Worm (Caenorhabditis elegans) whole organism, L1 larva: Measurements from ENCODE around the gene mtpn-1.

Experiments used
- C04F5.9 ChIP-seq: sonication (generic microtip); optimal IDR thresholded peaks from 2 replicates; lab custom pipeline; 2016; ENCODE audit warnings: missing genetic modification characterization, missing compliant biosample characterization
- C16A3.4 ChIP-seq: fragments of 150-350 bp; optimal IDR thresholded peaks from 2 replicates; lab custom pipeline; 2014; ENCODE audit warnings: missing biosample characterization, missing genetic modification characterization
- C34B4.2 ChIP-seq: sonication (generic microtip); optimal IDR thresholded peaks from 2 replicates; lab custom pipeline; 2017; ENCODE audit warnings: mild to moderate bottlenecking, missing genetic modification characterization, missing compliant biosample characterization
- Y116A8C.19 ChIP-seq: sonication (generic microtip); optimal IDR thresholded peaks from 2 replicates; lab custom pipeline; 2016; ENCODE audit warnings: missing compliant biosample characterization, missing genetic modification characterization, borderline replicate concordance
- alr-1 ChIP-seq: fragments of 200-800 bp; sonication (Bioruptor generic); optimal IDR thresholded peaks from 2 replicates; lab custom pipeline; 2018; ENCODE audit warnings: borderline replicate concordance, mild to moderate bottlenecking, missing genetic modification characterization, missing compliant biosample characterization
- aly-2 ChIP-seq: fragments of 150-350 bp; optimal IDR thresholded peaks from 2 replicates; lab custom pipeline; 2014; ENCODE audit warnings: missing biosample characterization, missing genetic modification characterization
- blmp-1 ChIP-seq: fragments of 150-350 bp; optimal IDR thresholded peaks from 2 replicates; lab custom pipeline; 2014; ENCODE audit warnings: missing biosample characterization, missing genetic modification characterization
- ceh-63 ChIP-seq: fragments of 200-800 bp; sonication (Bioruptor generic); optimal IDR thresholded peaks from 2 replicates; lab custom pipeline; 2018; ENCODE audit warnings: mild to moderate bottlenecking, missing genetic modification characterization, missing compliant biosample characterization
- ceh-88 ChIP-seq: fragments of 200-800 bp; sonication (Bioruptor generic); IDR thresholded peaks from 2 replicates; pipeline ENCODE4 v1.3.6; 2022; ENCODE audit warnings: missing genetic modification characterization, missing compliant biosample characterization
- dsc-1 ChIP-seq: sonication (generic microtip); optimal IDR thresholded peaks from 2 replicates; lab custom pipeline; 2016; ENCODE audit warnings: mild to moderate bottlenecking, missing genetic modification characterization, missing compliant biosample characterization
- efl-1 ChIP-seq, 4 experiments: fragments of 150-350 bp; optimal IDR thresholded peaks in 3 of 4; peaks in 1 of 4; 1 replicate in 1 of 4; 2 replicates in 3 of 4; lab custom pipeline; 2014; ENCODE audit warnings: missing biosample characterization in 2 of 4, missing genetic modification characterization in 2 of 4, missing genetic modification reagents in 2 of 4
- efl-3 ChIP-seq: fragments of 200-800 bp; sonication (Bioruptor generic); optimal IDR thresholded peaks from 2 replicates; lab custom pipeline; 2018; ENCODE audit warnings: mild to moderate bottlenecking, missing genetic modification characterization, missing compliant biosample characterization
- egl-13 ChIP-seq: sonication (generic microtip); optimal IDR thresholded peaks from 2 replicates; lab custom pipeline; 2016; ENCODE audit warnings: missing genotype, missing genetic modification reagents, missing genetic modification characterization, missing compliant biosample characterization
- elt-2 ChIP-seq: sonication (generic microtip); optimal IDR thresholded peaks from 2 replicates; lab custom pipeline; 2016; ENCODE audit warnings: missing genetic modification characterization, mild to moderate bottlenecking, inconsistent platforms, missing compliant biosample characterization, missing genetic modification reagents
- elt-3 ChIP-seq, 6 experiments: fragments of 150-350 bp in 1 of 6; sonication (generic microtip); optimal IDR thresholded peaks; 2 replicates each; lab custom pipeline; 2017 to 2018; ENCODE audit warnings: missing biosample characterization in 6 of 6, missing genetic modification characterization in 6 of 6, inconsistent platforms in 1 of 6
- fkh-10 ChIP-seq: sonication (generic microtip); optimal IDR thresholded peaks from 2 replicates; lab custom pipeline; 2017; ENCODE audit warnings: missing biosample characterization, missing genetic modification reagents, missing genetic modification characterization
- fos-1 ChIP-seq: fragments of 150-350 bp; optimal IDR thresholded peaks from 2 replicates; lab custom pipeline; 2014; ENCODE audit warnings: missing biosample characterization, missing genetic modification characterization
- hlh-17 ChIP-seq: fragments of 200-800 bp; sonication (Bioruptor generic); optimal IDR thresholded peaks from 2 replicates; lab custom pipeline; 2018; ENCODE audit warnings: missing genetic modification characterization, mild to moderate bottlenecking, missing compliant biosample characterization, moderate library complexity, borderline replicate concordance
- hpl-2 ChIP-seq: fragments of 150-350 bp; optimal IDR thresholded peaks from 2 replicates; lab custom pipeline; 2014; ENCODE audit warnings: missing biosample characterization, missing genetic modification reagents, missing genetic modification characterization
- isw-1 ChIP-seq: fragments of 200-800 bp; sonication (Bioruptor generic); IDR thresholded peaks from 2 replicates; pipeline ENCODE4 v1.3.6; 2022; ENCODE audit warnings: missing genetic modification characterization, missing compliant biosample characterization
- jun-1 ChIP-seq: fragments of 150-350 bp; optimal IDR thresholded peaks from 2 replicates; lab custom pipeline; 2014; ENCODE audit warnings: missing biosample characterization, missing genetic modification reagents, missing genetic modification characterization
- lir-3 ChIP-seq: sonication (generic microtip); optimal IDR thresholded peaks from 2 replicates; lab custom pipeline; 2016; ENCODE audit warnings: mild to moderate bottlenecking, missing genetic modification characterization, moderate library complexity, missing compliant biosample characterization; ENCODE audit not compliant: poor library complexity
- lsy-2 ChIP-seq, 2 experiments: fragments of 150-350 bp; optimal IDR thresholded peaks; 2 replicates each; lab custom pipeline; 2014; ENCODE audit warnings: missing biosample characterization in 2 of 2, missing genetic modification characterization in 2 of 2
- mab-9 ChIP-seq: fragments of 200-800 bp; sonication (Bioruptor generic); IDR thresholded peaks from 2 replicates; pipeline ENCODE4 v1.3.6; 2022; ENCODE audit warnings: missing genetic modification reagents, missing genetic modification characterization, missing compliant biosample characterization
- mep-1 ChIP-seq: fragments of 150-350 bp; optimal IDR thresholded peaks from 2 replicates; lab custom pipeline; 2014; ENCODE audit warnings: missing biosample characterization, missing genetic modification characterization
- nhr-11 ChIP-seq: fragments of 150-350 bp; optimal IDR thresholded peaks from 2 replicates; lab custom pipeline; 2014; ENCODE audit warnings: missing biosample characterization, missing genetic modification characterization
- nhr-12 ChIP-seq: sonication (generic microtip); optimal IDR thresholded peaks from 2 replicates; lab custom pipeline; 2017; ENCODE audit warnings: missing biosample characterization, missing genetic modification characterization
- nhr-20 ChIP-seq: sonication (generic microtip); optimal IDR thresholded peaks from 2 replicates; lab custom pipeline; 2016; ENCODE audit warnings: mild to moderate bottlenecking, missing genetic modification characterization, missing compliant biosample characterization
- nhr-28 ChIP-seq: fragments of 150-350 bp; optimal IDR thresholded peaks from 2 replicates; lab custom pipeline; 2014; ENCODE audit warnings: missing biosample characterization, missing genetic modification characterization
- nhr-76 ChIP-seq: sonication (generic microtip); optimal IDR thresholded peaks from 2 replicates; lab custom pipeline; 2017; ENCODE audit warnings: missing biosample characterization, missing genetic modification characterization
- nhr-77 ChIP-seq: fragments of 150-350 bp; optimal IDR thresholded peaks from 2 replicates; lab custom pipeline; 2014; ENCODE audit warnings: missing biosample characterization, missing genetic modification characterization
- nhr-84 ChIP-seq: sonication (generic microtip); optimal IDR thresholded peaks from 2 replicates; lab custom pipeline; 2017; ENCODE audit warnings: missing biosample characterization, missing genetic modification characterization
- pax-3 ChIP-seq: fragments of 200-800 bp; sonication (Bioruptor generic); optimal IDR thresholded peaks from 2 replicates; lab custom pipeline; 2018; ENCODE audit warnings: mild to moderate bottlenecking, missing genetic modification characterization, moderate library complexity, missing compliant biosample characterization
- rnt-1 ChIP-seq: sonication (generic microtip); optimal IDR thresholded peaks from 2 replicates; lab custom pipeline; 2016; ENCODE audit warnings: mild to moderate bottlenecking, missing genetic modification characterization, moderate library complexity, missing compliant biosample characterization
- snpc-4 ChIP-seq: fragments of 150-350 bp; optimal IDR thresholded peaks from 2 replicates; lab custom pipeline; 2014; ENCODE audit warnings: missing biosample characterization, missing genetic modification characterization
- snu-23 ChIP-seq: sonication (generic microtip); optimal IDR thresholded peaks from 2 replicates; lab custom pipeline; 2016; ENCODE audit warnings: missing genetic modification characterization, missing compliant biosample characterization
- swsn-7 ChIP-seq: sonication (generic microtip); optimal IDR thresholded peaks from 2 replicates; lab custom pipeline; 2016; ENCODE audit warnings: missing genetic modification characterization, missing compliant biosample characterization
- tbx-2 ChIP-seq: sonication (generic microtip); optimal IDR thresholded peaks from 2 replicates; lab custom pipeline; 2016; ENCODE audit warnings: missing genetic modification characterization, missing compliant biosample characterization
- unc-62 ChIP-seq: fragments of 150-350 bp; optimal IDR thresholded peaks from 2 replicates; lab custom pipeline; 2014; ENCODE audit warnings: missing biosample characterization, missing genetic modification reagents, missing genetic modification characterization
- unc-86 ChIP-seq: sonication (generic microtip); optimal IDR thresholded peaks from 2 replicates; lab custom pipeline; 2016; ENCODE audit warnings: missing genetic modification characterization, missing compliant biosample characterization
- vab-15 ChIP-seq: sonication (generic microtip); optimal IDR thresholded peaks from 2 replicates; lab custom pipeline; 2017; ENCODE audit warnings: missing genotype, mild to moderate bottlenecking, missing genetic modification characterization, missing compliant biosample characterization
- xbp-1 ChIP-seq: sonication (generic microtip); optimal IDR thresholded peaks from 2 replicates; lab custom pipeline; 2016; ENCODE audit warnings: missing genetic modification characterization, missing compliant biosample characterization
- zip-4 ChIP-seq: fragments of 200-800 bp; sonication (Bioruptor generic); optimal IDR thresholded peaks from 2 replicates; lab custom pipeline; 2018; ENCODE audit warnings: mild to moderate bottlenecking, missing genetic modification characterization, moderate library complexity, missing compliant biosample characterization
- ztf-11 ChIP-seq, 2 experiments: sonication (generic microtip); optimal IDR thresholded peaks; 2 replicates each; lab custom pipeline; 2016 to 2017; ENCODE audit warnings: missing genetic modification characterization in 2 of 2, missing biosample characterization in 1 of 2, missing compliant biosample characterization in 1 of 2

The mtpn-1 gene

DNA sequence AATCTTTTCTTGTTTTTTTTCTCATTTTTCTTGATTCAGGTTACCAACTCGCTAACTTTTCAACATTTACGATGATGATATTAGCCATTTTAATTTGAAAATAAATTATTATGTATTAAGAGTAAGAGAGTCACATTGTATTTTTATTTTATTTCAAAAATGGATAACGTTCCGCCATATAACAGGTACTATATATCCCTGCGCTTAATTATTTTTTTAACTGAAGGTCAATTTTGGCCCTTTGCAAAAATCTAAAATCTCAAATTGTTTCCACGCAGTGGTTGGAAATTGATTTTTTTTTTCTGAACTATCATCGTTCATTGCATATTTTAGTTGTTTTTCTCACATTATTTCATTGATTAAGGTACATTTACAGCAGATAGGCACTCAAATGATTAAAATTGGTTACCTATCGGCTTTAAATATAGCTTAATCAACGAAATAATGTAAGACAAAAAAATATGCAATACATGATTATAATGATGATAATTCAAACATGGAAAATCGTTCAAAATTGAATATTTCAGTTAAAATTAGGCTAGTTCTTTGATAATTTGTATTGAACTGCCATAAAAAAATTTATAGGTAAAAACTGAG, 42.5 kb upstream of the mtpn-1 start (continued):
- TF ChIP-seq zip-4 (GFP tag; lab: Kevin White, UChicago) = peak; percentile 65
- TF ChIP-seq swsn-7 = peak; percentile 79
- TF ChIP-seq blmp-1 (tag; lab: Kevin White, UChicago) = no peak
- TF ChIP-seq nhr-84 (tag; lab: Kevin White, UChicago) = no peak
- peak; percentile 95 for TF ChIP-seq snu-23
- peak; percentile 59 for TF ChIP-seq dsc-1 (tag; lab: Kevin White, UChicago)
- TF ChIP-seq aly-2 (tag; lab: Kevin White, UChicago) = peak; percentile 50
- TF ChIP-seq fos-1 (tag; lab: Kevin White, UChicago) = peak; percentile 78
- peak; percentile 83 for TF ChIP-seq tbx-2
- TF ChIP-seq nhr-20 (tag; lab: Kevin White, UChicago) = peak; percentile 87
- TF ChIP-seq mab-9 = peak; percentile 69; the same call in 1 of the 2 replicates
- no peak for TF ChIP-seq nhr-76 (tag; lab: Kevin White, UChicago)
- peak; percentile 48 for TF ChIP-seq isw-1 (GFP tag; lab: Robert Waterston, UW)
- no peak for TF ChIP-seq ceh-63 (GFP tag; lab: Kevin White, UChicago)
- peak; percentile 70 for TF ChIP-seq lir-3 (tag; lab: Kevin White, UChicago)
- TF ChIP-seq Y116A8C.19 (tag; lab: Kevin White, UChicago) = no peak
- TF ChIP-seq C04F5.9 (tag; lab: Kevin White, UChicago) = peak; percentile 38
- peak; percentile 71 for TF ChIP-seq pax-3 (tag; lab: Kevin White, UChicago)
- no peak for TF ChIP-seq vab-15
- TF ChIP-seq jun-1 = peak; percentile 94
- peak; percentile 85 for TF ChIP-seq nhr-77 (tag; lab: Kevin White, UChicago)
- TF ChIP-seq hpl-2 (GFP tag; lab: Kevin White, UChicago) = peak; percentile 96
- peak; percentile 81 for TF ChIP-seq ceh-88 (GFP tag; lab: Robert Waterston, UW)
- no peak for TF ChIP-seq alr-1 (tag; lab: Kevin White, UChicago)
- peak; percentile 68 for TF ChIP-seq rnt-1 (tag; lab: Kevin White, UChicago)
- peak; percentile 67 for TF ChIP-seq snpc-4
- TF ChIP-seq nhr-28 (tag; lab: Kevin White, UChicago) = peak; percentile 46
- TF ChIP-seq efl-3 = peak; percentile 72
- peak; percentile 73 for TF ChIP-seq xbp-1 (tag; lab: Kevin White, UChicago)
- no peak for TF ChIP-seq unc-62
- peak in 5 of 6 experiments; percentile 32 to 96 (median 77) for TF ChIP-seq elt-3 (tag; optimal IDR thresholded peaks at IDR 0.05; lab: Kevin White, UChicago)
- no peak for TF ChIP-seq unc-86
- peak; percentile 78 for TF ChIP-seq fkh-10
- TF ChIP-seq C16A3.4 (tag; lab: Kevin White, UChicago) = peak; percentile 85
- TF ChIP-seq egl-13 (tag; lab: Kevin White, UChicago) = peak; percentile 61
- peak in 1 of 2 experiments; percentile 50 for TF ChIP-seq ztf-11 (tag; optimal IDR thresholded peaks at IDR 0.05; lab: Kevin White, UChicago)
- TF ChIP-seq hlh-17 (GFP tag; lab: Kevin White, UChicago) = no peak
- TF ChIP-seq nhr-11 (tag; lab: Kevin White, UChicago) = peak; percentile 96
- TF ChIP-seq nhr-12 (tag; lab: Kevin White, UChicago) = peak; percentile 44
- peak; percentile 55 to 62 for TF ChIP-seq efl-1 (optimal IDR thresholded peaks at IDR 0.05; lab: Kevin White, UChicago)
- peak in 1 of 2 experiments; percentile 94 for TF ChIP-seq efl-1 (GFP tag; optimal IDR thresholded peaks at IDR 0.05 in 1 of 2; lab: Kevin White, UChicago)
- TF ChIP-seq elt-2 (tag; lab: Kevin White, UChicago) = peak; percentile 67
- peak; percentile 87 to 88 for TF ChIP-seq lsy-2 (tag; optimal IDR thresholded peaks at IDR 0.05; lab: Kevin White, UChicago)
- TF ChIP-seq C34B4.2 (tag; lab: Kevin White, UChicago) = no peak
- peak; percentile 94 for TF ChIP-seq mep-1
